Worm (Caenorhabditis elegans) whole organism, late embryonic: Measurements from ENCODE around the gene F36D4.5.

Experiments used
- ama-1 ChIP-seq: fragments of 150-350 bp; optimal IDR thresholded peaks from 2 replicates; lab custom pipeline; 2014
- ceh-22 ChIP-seq: sonication (generic microtip); optimal IDR thresholded peaks from 2 replicates; lab custom pipeline; 2017; ENCODE audit warnings: missing biosample characterization, missing genetic modification characterization
- ceh-9 ChIP-seq: sonication (generic microtip); optimal IDR thresholded peaks from 2 replicates; lab custom pipeline; 2016; ENCODE audit warnings: mild to moderate bottlenecking, missing genetic modification characterization, inconsistent platforms, missing compliant biosample characterization
- dve-1 ChIP-seq: sonication (generic microtip); optimal IDR thresholded peaks from 2 replicates; lab custom pipeline; 2017; ENCODE audit warnings: antibody characterized with exemption, mild to moderate bottlenecking, missing genetic modification characterization, missing compliant biosample characterization
- elt-2 ChIP-seq: sonication (generic microtip); optimal IDR thresholded peaks from 2 replicates; lab custom pipeline; 2016; ENCODE audit warnings: missing genetic modification reagents, missing genetic modification characterization, missing compliant biosample characterization
- hlh-13 ChIP-seq: fragments of 200-800 bp; sonication (Bioruptor generic); optimal IDR thresholded peaks from 2 replicates; lab custom pipeline; 2018; ENCODE audit warnings: mild to moderate bottlenecking, missing genetic modification characterization, missing compliant biosample characterization
- hlh-8 ChIP-seq: sonication (generic microtip); optimal IDR thresholded peaks from 2 replicates; lab custom pipeline; 2016; ENCODE audit warnings: missing genotype, missing genetic modification characterization, missing compliant biosample characterization
- madf-2 ChIP-seq: sonication (generic microtip); optimal IDR thresholded peaks from 2 replicates; lab custom pipeline; 2017; ENCODE audit warnings: missing genetic modification characterization, missing compliant biosample characterization
- nfya-1 ChIP-seq: sonication (generic microtip); optimal IDR thresholded peaks from 2 replicates; lab custom pipeline; 2017; ENCODE audit warnings: missing genetic modification characterization, mild to moderate bottlenecking, missing compliant biosample characterization, antibody characterized with exemption, moderate library complexity
- nhr-11 ChIP-seq: fragments of 150-350 bp; optimal IDR thresholded peaks from 2 replicates; lab custom pipeline; 2014; ENCODE audit warnings: missing biosample characterization, missing genetic modification characterization
- odd-2 ChIP-seq: sonication (generic microtip); optimal IDR thresholded peaks from 2 replicates; lab custom pipeline; 2017; ENCODE audit warnings: antibody characterized with exemption, mild to moderate bottlenecking, missing genetic modification characterization, missing compliant biosample characterization
- pag-3 ChIP-seq: sonication (generic microtip); optimal IDR thresholded peaks from 2 replicates; lab custom pipeline; 2016; ENCODE audit warnings: missing compliant biosample characterization, missing genetic modification characterization, borderline replicate concordance
- pha-4 ChIP-seq: fragments of 150-350 bp; optimal IDR thresholded peaks from 2 replicates; lab custom pipeline; 2018; ENCODE audit warnings: missing biosample characterization, missing genetic modification reagents, missing genetic modification characterization
- sox-4 ChIP-seq: sonication (generic microtip); optimal IDR thresholded peaks from 2 replicates; lab custom pipeline; 2017; ENCODE audit warnings: mild to moderate bottlenecking, missing genetic modification characterization, inconsistent platforms, missing compliant biosample characterization

DNA sequence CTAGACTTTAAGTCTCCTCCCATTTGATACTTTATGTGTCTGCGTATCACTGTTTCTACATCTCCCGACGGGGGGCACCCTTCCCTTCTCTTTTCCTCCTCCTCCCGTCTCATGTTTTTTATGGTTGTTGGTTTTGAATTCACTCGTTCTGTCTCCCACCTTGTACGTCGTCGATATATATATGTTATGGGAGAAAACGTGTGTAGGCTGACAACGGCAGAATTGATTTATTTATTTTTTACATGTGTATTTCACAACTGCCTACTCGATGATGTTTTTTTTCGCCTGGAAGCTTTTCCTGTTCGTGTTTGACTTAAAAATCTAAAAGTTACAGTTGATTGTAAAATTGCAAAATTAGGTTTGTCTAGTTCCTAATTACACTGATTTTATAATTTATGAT is 16.9 kb upstream of the F36D4.5 start:
- TF ChIP-seq madf-2 (tag; lab: Kevin White, UChicago) (no peak), hlh-8 (tag; lab: Kevin White, UChicago) (no peak), dve-1 (tag; lab: Kevin White, UChicago) (no peak), pag-3 (no peak), ama-1 (no peak), odd-2 (tag; lab: Kevin White, UChicago) (no peak), nhr-11 (tag; lab: Kevin White, UChicago) (no peak), sox-4 (no peak), pha-4 (tag; lab: Kevin White, UChicago) (no peak), elt-2 (no peak), ceh-9 (no peak), hlh-13 (GFP tag; lab: Kevin White, UChicago) (no peak), nfya-1 (tag; lab: Kevin White, UChicago) (no peak), ceh-22 (tag; lab: Kevin White, UChicago) (no peak)
